Fruit fly (Drosophila melanogaster) whole organism, wandering third instar larva: ENCODE data around the gene fu.

Experiments used
- Abd-B ChIP-seq: fragments of >200 bp; optimal IDR thresholded peaks from 2 replicates; lab custom pipeline; 2017; ENCODE audit warnings: missing biosample characterization, missing genetic modification characterization
- CG32264 ChIP-seq: fragments of 200-800 bp; sonication (Bioruptor generic); optimal IDR thresholded peaks from 2 replicates; lab custom pipeline; 2016; ENCODE audit warnings: missing biosample characterization, missing genetic modification characterization
- CG9705 ChIP-seq: fragments of 200-800 bp; sonication (Bioruptor generic); optimal IDR thresholded peaks from 2 replicates; lab custom pipeline; 2018; ENCODE audit warnings: missing biosample characterization, mild to moderate bottlenecking, missing genetic modification characterization
- CrebA ChIP-seq: fragments of 200-800 bp; sonication (Bioruptor generic); optimal IDR thresholded peaks from 2 replicates; lab custom pipeline; 2016; ENCODE audit warnings: missing biosample characterization, mild to moderate bottlenecking, missing genetic modification characterization, borderline replicate concordance
- Dfd ChIP-seq: fragments of >200 bp; optimal IDR thresholded peaks from 2 replicates; lab custom pipeline; 2017; ENCODE audit warnings: missing biosample characterization, missing genetic modification characterization
- Dif ChIP-seq: fragments of 200-275, 200-300 bp; sonication (Bioruptor generic); optimal IDR thresholded peaks from 2 replicates; lab custom pipeline; 2018; ENCODE audit warnings: missing biosample characterization, missing genetic modification characterization; ENCODE audit not compliant: partially characterized antibody
- GATAd ChIP-seq: sonication (Bioruptor generic); optimal IDR thresholded peaks from 2 replicates; lab custom pipeline; 2016; ENCODE audit warnings: missing biosample characterization, missing genetic modification characterization
- HLH106 ChIP-seq: fragments of 200-800 bp; optimal IDR thresholded peaks from 3 replicates; lab custom pipeline; 2019; ENCODE audit warnings: missing biosample characterization, mild to moderate bottlenecking, missing genetic modification characterization, moderate library complexity
- Hnf4 ChIP-seq: fragments of 200-800 bp; sonication (Bioruptor generic); optimal IDR thresholded peaks from 2 replicates; lab custom pipeline; 2016; ENCODE audit warnings: missing biosample characterization, mild to moderate bottlenecking, missing genetic modification characterization
- Hr78 ChIP-seq: fragments of >200 bp; optimal IDR thresholded peaks from 2 replicates; lab custom pipeline; 2017; ENCODE audit warnings: missing biosample characterization, missing genetic modification characterization
- Hr83 ChIP-seq: fragments of 200-300 bp; sonication (Bioruptor generic); optimal IDR thresholded peaks from 2 replicates; lab custom pipeline; 2016; ENCODE audit warnings: missing biosample characterization, mild to moderate bottlenecking, missing genetic modification characterization, moderate library complexity; ENCODE audit not compliant: poor library complexity, severe bottlenecking
- Jra ChIP-seq: sonication (Bioruptor generic); optimal IDR thresholded peaks from 2 replicates; lab custom pipeline; 2016; ENCODE audit warnings: missing biosample characterization, missing genetic modification characterization
- Mio ChIP-seq: sonication (Bioruptor generic); optimal IDR thresholded peaks from 2 replicates; lab custom pipeline; 2016; ENCODE audit warnings: missing biosample characterization, missing genetic modification characterization
- Myc ChIP-seq: fragments of >200 bp; optimal IDR thresholded peaks from 2 replicates; lab custom pipeline; 2017
- N ChIP-seq: fragments of >200 bp; optimal IDR thresholded peaks from 2 replicates; lab custom pipeline; 2018; ENCODE audit warnings: missing biosample characterization, missing external identifiers, missing genetic modification characterization
- OdsH ChIP-seq: fragments of 200-800 bp; sonication (Bioruptor generic); optimal IDR thresholded peaks from 2 replicates; lab custom pipeline; 2016; ENCODE audit warnings: missing biosample characterization, mild to moderate bottlenecking, missing genetic modification characterization
- Rel ChIP-seq, 2 experiments: fragments of 200-800 bp; sonication (Bioruptor generic) in 1 of 2; optimal IDR thresholded peaks; 2 replicates in 1 of 2; 3 replicates in 1 of 2; lab custom pipeline; 2016 to 2019; ENCODE audit warnings: mild to moderate bottlenecking in 2 of 2, missing biosample characterization in 2 of 2, missing genetic modification characterization in 2 of 2, moderate library complexity in 1 of 2
- Sp1 ChIP-seq: fragments of 200-800 bp; sonication (Bioruptor generic); optimal IDR thresholded peaks from 3 replicates; lab custom pipeline; 2019; ENCODE audit warnings: missing biosample characterization, mild to moderate bottlenecking, missing genetic modification characterization, moderate library complexity
- Vsx2 ChIP-seq: fragments of 200-300, 225-300 bp; sonication (Bioruptor generic); optimal IDR thresholded peaks from 2 replicates; lab custom pipeline; 2018; ENCODE audit warnings: missing biosample characterization, missing genetic modification characterization; ENCODE audit not compliant: partially characterized antibody
- br ChIP-seq: fragments of 200-800 bp; sonication (Bioruptor generic); optimal IDR thresholded peaks from 2 replicates; lab custom pipeline; 2016; ENCODE audit warnings: missing biosample characterization, missing genetic modification characterization
- brk ChIP-seq: fragments of 200-800 bp; sonication (Bioruptor generic); optimal IDR thresholded peaks from 2 replicates; lab custom pipeline; 2016; ENCODE audit warnings: missing biosample characterization, mild to moderate bottlenecking, missing genetic modification characterization
- dl ChIP-seq, 2 experiments: fragments of 175-275, 200-275 bp in 1 of 2; fragments of 200-275 bp in 1 of 2; sonication (Bioruptor generic); optimal IDR thresholded peaks; lab custom pipeline; 2018; ENCODE audit warnings: mild to moderate bottlenecking in 2 of 2, missing biosample characterization in 2 of 2, missing genetic modification characterization in 2 of 2, moderate library complexity in 2 of 2; ENCODE audit not compliant: partially characterized antibody in 2 of 2, insufficient read depth in 1 of 2
- dmrt93B ChIP-seq: fragments of 200-800 bp; sonication (Bioruptor generic); optimal IDR thresholded peaks from 2 replicates; lab custom pipeline; 2018; ENCODE audit warnings: missing biosample characterization, mild to moderate bottlenecking, missing genetic modification characterization
- dsf ChIP-seq: sonication (Bioruptor generic); optimal IDR thresholded peaks from 2 replicates; lab custom pipeline; 2016; ENCODE audit warnings: missing biosample characterization, missing genetic modification characterization, borderline replicate concordance
- ey ChIP-seq: fragments of 200-800 bp; sonication (Bioruptor generic); optimal IDR thresholded peaks from 2 replicates; lab custom pipeline; 2016; ENCODE audit warnings: missing biosample characterization, missing genetic modification characterization
- foxo ChIP-seq, 2 experiments: fragments of 200-800 bp; sonication (Bioruptor generic); optimal IDR thresholded peaks; 2 replicates in 1 of 2; 3 replicates in 1 of 2; lab custom pipeline; 2016 to 2017; ENCODE audit warnings: missing biosample characterization in 2 of 2, missing genetic modification characterization in 2 of 2
- fru ChIP-seq: fragments of 200-800 bp; sonication (Bioruptor generic); optimal IDR thresholded peaks from 3 replicates; lab custom pipeline; 2016; ENCODE audit warnings: missing biosample characterization, mild to moderate bottlenecking, missing genetic modification characterization
- h ChIP-seq: fragments of 200-800 bp; sonication (Bioruptor generic); optimal IDR thresholded peaks from 3 replicates; lab custom pipeline; 2016; ENCODE audit warnings: missing biosample characterization, mild to moderate bottlenecking, missing genetic modification characterization
- jim ChIP-seq: fragments of 175-275, 200-325 bp; sonication (Bioruptor generic); optimal IDR thresholded peaks from 2 replicates; lab custom pipeline; 2016; ENCODE audit warnings: missing biosample characterization, mild to moderate bottlenecking, missing genetic modification characterization
- lola ChIP-seq: fragments of >200 bp; optimal IDR thresholded peaks from 2 replicates; lab custom pipeline; 2017; ENCODE audit warnings: missing biosample characterization, missing genetic modification characterization
- pan ChIP-seq: fragments of >200 bp; optimal IDR thresholded peaks from 2 replicates; lab custom pipeline; 2017
- psq ChIP-seq: fragments of 200-800 bp; sonication (Bioruptor generic); optimal IDR thresholded peaks from 3 replicates; lab custom pipeline; 2017; ENCODE audit warnings: missing biosample characterization, mild to moderate bottlenecking, missing genetic modification characterization, moderate library complexity
- rgr ChIP-seq: fragments of 200-800 bp; sonication (Bioruptor generic); optimal IDR thresholded peaks from 3 replicates; lab custom pipeline; 2016; ENCODE audit warnings: missing biosample characterization, mild to moderate bottlenecking, missing genetic modification characterization
- sage ChIP-seq: fragments of 200-800 bp; sonication (Bioruptor generic); optimal IDR thresholded peaks from 2 replicates; lab custom pipeline; 2016; ENCODE audit warnings: missing biosample characterization, mild to moderate bottlenecking, missing genetic modification characterization
- sv ChIP-seq: fragments of 200-800 bp; sonication (Bioruptor generic); optimal IDR thresholded peaks from 3 replicates; lab custom pipeline; 2016; ENCODE audit warnings: missing biosample characterization, missing genetic modification characterization
- tai ChIP-seq: sonication (Bioruptor generic); optimal IDR thresholded peaks from 2 replicates; lab custom pipeline; 2016; ENCODE audit warnings: missing biosample characterization, missing genetic modification characterization
- usp ChIP-seq: fragments of >200 bp; optimal IDR thresholded peaks from 2 replicates; lab custom pipeline; 2017; ENCODE audit warnings: missing biosample characterization, missing genetic modification characterization
- woc ChIP-seq: sonication (Bioruptor generic); optimal IDR thresholded peaks from 2 replicates; lab custom pipeline; 2016; ENCODE audit warnings: missing biosample characterization, mild to moderate bottlenecking, missing genetic modification characterization

Gene fu

dm6 chrX:18645720-18646213 lies 11.8 kb upstream of the fu start:
- TF ChIP-seq ey (peak; percentile 72), HLH106 (tag; lab: Kevin White, UChicago) (peak; percentile 42), rgr (peak; percentile 74), sv (GFP tag; lab: Kevin White, UChicago) (peak; percentile 36), br (GFP tag; lab: Kevin White, UChicago) (peak; percentile 73), woc (GFP tag; lab: Kevin White, UChicago) (peak; percentile 31), Rel (GFP tag; optimal IDR thresholded peaks at IDR 0.05; lab: Kevin White, UChicago) (no peak), Rel (tag; optimal IDR thresholded peaks at IDR 0.05; lab: Kevin White, UChicago) (peak; percentile 35), fru (GFP tag; lab: Kevin White, UChicago) (peak; percentile 78), Sp1 (peak; percentile 65), CG32264 (GFP tag; lab: Kevin White, UChicago) (peak; percentile 14), N (GFP tag; lab: Kevin White, UChicago) (no peak), Dfd (no peak), CrebA (GFP tag; lab: Kevin White, UChicago) (no peak), jim (GFP tag; lab: Kevin White, UChicago) (no peak), dl (GFP tag; optimal IDR thresholded peaks at IDR 0.05; lab: Kevin White, UChicago; ENCODE audit: insufficient read depth in 1 of 2, partially characterized antibody in 2 of 2) (no peak), OdsH (GFP tag; lab: Kevin White, UChicago) (peak; percentile 59), h (GFP tag; lab: Kevin White, UChicago) (peak; percentile 77), dmrt93B (GFP tag; lab: Kevin White, UChicago) (peak; percentile 13), foxo (GFP tag; optimal IDR thresholded peaks at IDR 0.05; lab: Kevin White, UChicago) (peak in 1 of 2 experiments; percentile 82), Vsx2 (GFP tag; lab: Kevin White, UChicago) (no peak), dsf (GFP tag; lab: Kevin White, UChicago) (peak; percentile 20), psq (GFP tag; lab: Kevin White, UChicago) (peak; percentile 57), Jra (GFP tag; lab: Kevin White, UChicago) (peak; percentile 47), usp (GFP tag; lab: Kevin White, UChicago) (no peak), sage (GFP tag; lab: Kevin White, UChicago) (peak; percentile 41), Hr83 (peak; percentile 91), Hnf4 (GFP tag; lab: Kevin White, UChicago) (peak; percentile 58)

DNA sequence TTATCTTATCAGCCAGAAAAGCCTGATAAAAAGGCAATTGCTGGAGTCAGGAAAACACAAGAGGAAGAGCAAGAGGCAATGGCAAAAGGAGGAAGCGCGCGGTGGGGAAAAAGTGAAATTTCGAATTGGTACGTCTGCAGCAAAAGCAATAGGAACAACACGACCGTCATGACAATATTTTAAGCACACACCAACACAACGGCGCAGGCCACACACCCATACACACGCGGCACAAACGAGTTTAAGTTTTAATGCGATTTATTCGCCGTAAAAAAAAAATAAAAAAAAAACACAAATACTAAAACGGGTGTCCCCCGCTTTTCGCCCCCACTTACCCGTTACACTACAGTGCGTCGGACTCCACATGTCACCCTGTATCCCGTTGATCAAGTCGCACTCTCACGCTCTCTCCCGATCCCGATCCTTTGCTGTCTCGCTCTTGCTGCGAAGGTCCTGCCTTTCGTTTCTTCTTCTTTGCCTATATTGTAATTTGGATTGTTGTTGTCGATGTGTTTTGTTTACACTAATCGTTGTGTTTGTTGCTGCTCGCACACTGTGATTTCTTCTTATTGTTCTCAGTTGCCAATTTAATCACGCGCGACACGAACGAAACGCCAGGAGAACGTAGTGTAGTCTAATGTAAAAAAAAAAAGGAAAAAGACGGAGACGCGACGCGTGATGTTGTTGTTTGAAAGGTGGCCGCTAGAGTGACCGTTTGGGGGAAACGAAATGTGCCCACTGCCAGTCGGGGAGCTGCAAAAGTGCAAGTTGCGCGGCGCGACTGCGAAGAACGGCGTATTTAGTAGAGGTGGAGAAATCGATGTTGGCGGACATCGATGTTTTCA lies 10.5 kb upstream of the fu start, which contains the start of gene Rip11:
Gene Rip11, minus strand, starts transcription at position 794 of the 845 bp plus-strand sequence.
- TF ChIP-seq h (GFP tag; lab: Kevin White, UChicago), result peak; percentile 79
- TF ChIP-seq sage (GFP tag; lab: Kevin White, UChicago), result peak; percentile 17
- TF ChIP-seq CG9705 (GFP tag; lab: Kevin White, UChicago), result peak; percentile 14
- no peak for TF ChIP-seq lola (GFP tag; lab: Kevin White, UChicago)
- peak; percentile 5 for TF ChIP-seq CG32264 (GFP tag; lab: Kevin White, UChicago)
- TF ChIP-seq Myc (lab: Kevin White, UChicago), result no peak
- TF ChIP-seq dl (GFP tag; optimal IDR thresholded peaks at IDR 0.05; lab: Kevin White, UChicago; ENCODE audit: insufficient read depth in 1 of 2, partially characterized antibody in 2 of 2), result no peak
- TF ChIP-seq foxo (GFP tag; optimal IDR thresholded peaks at IDR 0.05; lab: Kevin White, UChicago), result peak in 1 of 2 experiments; percentile 82
- TF ChIP-seq rgr, result peak; percentile 74
- TF ChIP-seq GATAd (GFP tag; lab: Kevin White, UChicago), result no peak
- no peak for TF ChIP-seq Abd-B
- TF ChIP-seq OdsH (GFP tag; lab: Kevin White, UChicago), result peak; percentile 74
- peak; percentile 74 for TF ChIP-seq Sp1
- TF ChIP-seq Dfd, result no peak
- TF ChIP-seq sv (GFP tag; lab: Kevin White, UChicago), result peak; percentile 45
- no peak for TF ChIP-seq dmrt93B (GFP tag; lab: Kevin White, UChicago)
- TF ChIP-seq tai, result no peak
- TF ChIP-seq Vsx2 (GFP tag; lab: Kevin White, UChicago), result no peak
- TF ChIP-seq ey, result peak; percentile 76
- no peak for TF ChIP-seq N (GFP tag; lab: Kevin White, UChicago)
- peak; percentile 76 for TF ChIP-seq fru (GFP tag; lab: Kevin White, UChicago)
- peak; percentile 77 for TF ChIP-seq br (GFP tag; lab: Kevin White, UChicago)
- TF ChIP-seq HLH106 (tag; lab: Kevin White, UChicago), result peak; percentile 42
- TF ChIP-seq usp (GFP tag; lab: Kevin White, UChicago), result no peak
- TF ChIP-seq Hr78, result no peak
- peak; percentile 53 for TF ChIP-seq Rel (GFP tag; optimal IDR thresholded peaks at IDR 0.05; lab: Kevin White, UChicago)
- peak; percentile 94 for TF ChIP-seq Rel (tag; optimal IDR thresholded peaks at IDR 0.05; lab: Kevin White, UChicago)
- TF ChIP-seq woc (GFP tag; lab: Kevin White, UChicago), result peak; percentile 58
- no peak for TF ChIP-seq jim (GFP tag; lab: Kevin White, UChicago)
- TF ChIP-seq Hnf4 (GFP tag; lab: Kevin White, UChicago), result no peak
- no peak for TF ChIP-seq brk (GFP tag; lab: Kevin White, UChicago)
- TF ChIP-seq Mio (GFP tag; lab: Kevin White, UChicago), result no peak
- no peak for TF ChIP-seq CrebA (GFP tag; lab: Kevin White, UChicago)
- no peak for TF ChIP-seq dsf (GFP tag; lab: Kevin White, UChicago)
- peak; percentile 71 for TF ChIP-seq psq (GFP tag; lab: Kevin White, UChicago)
- TF ChIP-seq Dif, result peak; percentile 49
- TF ChIP-seq Jra (GFP tag; lab: Kevin White, UChicago), result peak; percentile 80
- peak; percentile 58 for TF ChIP-seq Hr83
- TF ChIP-seq pan (lab: Kevin White, UChicago), result no peak
